Worm (Caenorhabditis elegans) whole organism, midembryonic: ENCODE measurements around the gene Y53F4B.23.

Experiments used
- T22C8.4 ChIP-seq: fragments of 200-800 bp; sonication (Bioruptor generic); IDR thresholded peaks from 2 replicates; pipeline ENCODE4 v1.3.6; 2022; ENCODE audit warnings: missing genetic modification characterization, missing compliant biosample characterization
- flt-1 ChIP-seq: fragments of 200-800 bp; sonication (Bioruptor generic); IDR thresholded peaks from 2 replicates; pipeline ENCODE4 v1.3.6; 2022; ENCODE audit warnings: missing genetic modification characterization, missing compliant biosample characterization
- klf-2 ChIP-seq: fragments of 200-800 bp; sonication (Bioruptor generic); conservative IDR thresholded peaks from 2 replicates; pipeline ENCODE4 v1.3.6; 2022; ENCODE audit warnings: missing genetic modification reagents, missing genetic modification characterization, missing compliant biosample characterization
- med-1 ChIP-seq: sonication (generic microtip); optimal IDR thresholded peaks from 2 replicates; lab custom pipeline; 2017; ENCODE audit warnings: missing genetic modification characterization, mild to moderate bottlenecking, missing compliant biosample characterization, antibody characterized with exemption, missing genetic modification reagents; ENCODE audit not compliant: insufficient read depth
- ref-1 ChIP-seq: fragments of 200-800 bp; sonication (Bioruptor generic); conservative IDR thresholded peaks from 2 replicates; pipeline ENCODE4 v1.3.6; 2022; ENCODE audit warnings: missing genetic modification reagents, missing genetic modification characterization, missing compliant biosample characterization
- tab-1 ChIP-seq: fragments of 200-800 bp; sonication (Bioruptor generic); IDR thresholded peaks from 2 replicates; pipeline ENCODE4 v1.3.6; 2022; ENCODE audit warnings: missing genetic modification characterization, missing compliant biosample characterization
- ztf-29 ChIP-seq: fragments of 200-800 bp; sonication (Bioruptor generic); IDR thresholded peaks from 2 replicates; pipeline ENCODE4 v1.3.6; 2022; ENCODE audit warnings: missing genetic modification reagents, missing genetic modification characterization, missing compliant biosample characterization

- TF ChIP-seq T22C8.4 (GFP tag; lab: Robert Waterston, UW) (no peak), ztf-29 (GFP tag; lab: Robert Waterston, UW) (no peak), klf-2 (GFP tag; lab: Robert Waterston, UW) (no peak), flt-1 (GFP tag; lab: Robert Waterston, UW) (no peak), tab-1 (GFP tag; lab: Robert Waterston, UW) (no peak), ref-1 (GFP tag; lab: Robert Waterston, UW) (no peak), med-1 (no peak)
Measured at ce11 chrII:15164453-15164852, 40.1 kb downstream of the Y53F4B.23 start, which contains the start of gene gst-26.
